Worm (Caenorhabditis elegans) whole organism, young adult: ENCODE results near the gene scd-1.

Source experiments
- C17E4.6 ChIP-seq: fragments of 200-800 bp; sonication (Bioruptor generic); IDR thresholded peaks from 2 replicates; pipeline ENCODE4 v1.3.6; 2022; ENCODE audit warnings: missing genetic modification reagents, missing genetic modification characterization, missing compliant biosample characterization
- F10E7.11 ChIP-seq: sonication (generic microtip); optimal IDR thresholded peaks from 2 replicates; lab custom pipeline; 2017; ENCODE audit warnings: mild to moderate bottlenecking, missing genetic modification characterization, moderate library complexity, missing compliant biosample characterization
- F23B12.7 ChIP-seq: sonication (generic microtip); optimal IDR thresholded peaks from 2 replicates; lab custom pipeline; 2017; ENCODE audit warnings: missing genetic modification characterization, mild to moderate bottlenecking, missing compliant biosample characterization, antibody characterized with exemption, moderate library complexity; ENCODE audit not compliant: insufficient read depth
- F49E8.2 ChIP-seq: sonication (generic microtip); optimal IDR thresholded peaks from 3 replicates; lab custom pipeline; 2017; ENCODE audit warnings: missing genetic modification characterization, mild to moderate bottlenecking, missing compliant biosample characterization, antibody characterized with exemption, moderate library complexity; ENCODE audit not compliant: insufficient read depth
- F52B5.7 ChIP-seq: sonication (generic microtip); optimal IDR thresholded peaks from 2 replicates; lab custom pipeline; 2016; ENCODE audit warnings: mild to moderate bottlenecking, missing genetic modification characterization, missing compliant biosample characterization
- T07F8.4 ChIP-seq: sonication (generic microtip); optimal IDR thresholded peaks from 2 replicates; lab custom pipeline; 2016; ENCODE audit warnings: mild to moderate bottlenecking, missing genetic modification characterization, moderate library complexity, missing compliant biosample characterization
- Y53F4B.3 ChIP-seq: fragments of 200-800 bp; sonication (Bioruptor generic); IDR thresholded peaks from 2 replicates; pipeline ENCODE4 v1.3.6; 2022; ENCODE audit warnings: missing genetic modification reagents, missing genetic modification characterization, missing compliant biosample characterization
- Y53G8AR.9 ChIP-seq: fragments of 200-800 bp; sonication (Bioruptor generic); conservative IDR thresholded peaks from 2 replicates; pipeline ENCODE4 v1.3.6; 2022; ENCODE audit warnings: missing genetic modification reagents, missing genetic modification characterization, missing compliant biosample characterization
- ama-1 ChIP-seq, 3 experiments: fragments of 150-350 bp in 1 of 3; sonication (generic microtip) in 2 of 3; optimal IDR thresholded peaks; 2 replicates each; lab custom pipeline; 2014 to 2018; ENCODE audit warnings: missing biosample characterization in 2 of 3, missing genetic modification characterization in 2 of 3, missing genetic modification reagents in 2 of 3
- aptf-2 ChIP-seq: fragments of 200-800 bp; sonication (Bioruptor generic); conservative IDR thresholded peaks from 2 replicates; pipeline ENCODE4 v1.3.6; 2022; ENCODE audit warnings: missing genetic modification reagents, missing genetic modification characterization, missing compliant biosample characterization
- aptf-3 ChIP-seq: fragments of 200-800 bp; sonication (Bioruptor generic); IDR thresholded peaks from 2 replicates; pipeline ENCODE4 v1.3.6; 2022; ENCODE audit warnings: missing genetic modification characterization, missing compliant biosample characterization
- athp-1 ChIP-seq: sonication (generic microtip); optimal IDR thresholded peaks from 2 replicates; lab custom pipeline; 2017; ENCODE audit warnings: mild to moderate bottlenecking, missing genetic modification characterization, missing compliant biosample characterization
- attf-6 ChIP-seq: fragments of 200-800 bp; sonication (Bioruptor generic); IDR thresholded peaks from 2 replicates; pipeline ENCODE4 v1.3.6; 2022; ENCODE audit warnings: missing genetic modification reagents, missing genetic modification characterization, missing compliant biosample characterization
- ccch-3 ChIP-seq: fragments of 200-800 bp; sonication (Bioruptor generic); optimal IDR thresholded peaks from 2 replicates; lab custom pipeline; 2018; ENCODE audit warnings: mild to moderate bottlenecking, missing genetic modification characterization, missing compliant biosample characterization
- ceh-100 ChIP-seq: fragments of 200-800 bp; sonication (Bioruptor generic); IDR thresholded peaks from 2 replicates; pipeline ENCODE4 v1.3.6; 2022; ENCODE audit warnings: missing genetic modification reagents, missing genetic modification characterization, missing compliant biosample characterization
- ceh-79 ChIP-seq: sonication (generic microtip); optimal IDR thresholded peaks from 2 replicates; lab custom pipeline; 2017; ENCODE audit warnings: mild to moderate bottlenecking, missing genetic modification characterization, missing compliant biosample characterization
- efl-1 ChIP-seq: fragments of 150-350 bp; optimal IDR thresholded peaks from 2 replicates; lab custom pipeline; 2014; ENCODE audit warnings: missing biosample characterization, missing genetic modification reagents, missing genetic modification characterization
- ekl-4 ChIP-seq: fragments of 200-800 bp; sonication (Bioruptor generic); IDR thresholded peaks from 2 replicates; pipeline ENCODE4 v1.3.6; 2022; ENCODE audit warnings: missing genetic modification reagents, missing genetic modification characterization, missing compliant biosample characterization
- gei-17 ChIP-seq: fragments of 200-800 bp; sonication (Bioruptor generic); optimal IDR thresholded peaks from 2 replicates; lab custom pipeline; 2018; ENCODE audit warnings: mild to moderate bottlenecking, missing genetic modification characterization, missing compliant biosample characterization
- hmg-20 ChIP-seq: fragments of 200-800 bp; sonication (Bioruptor generic); IDR thresholded peaks from 2 replicates; pipeline ENCODE4 v1.3.6; 2022; ENCODE audit warnings: missing genetic modification reagents, missing genetic modification characterization, missing compliant biosample characterization
- lag-1 ChIP-seq: fragments of 200-800 bp; sonication (Bioruptor generic); IDR thresholded peaks from 2 replicates; pipeline ENCODE4 v1.3.6; 2022; ENCODE audit warnings: missing genetic modification reagents, missing genetic modification characterization, missing compliant biosample characterization
- let-526 ChIP-seq: fragments of 200-800 bp; sonication (Bioruptor generic); IDR thresholded peaks from 2 replicates; pipeline ENCODE4 v1.3.6; 2022; ENCODE audit warnings: missing genetic modification reagents, missing genetic modification characterization, missing compliant biosample characterization
- lin-35 ChIP-seq, 3 experiments: fragments of 150-350 bp in 2 of 3; sonication (generic microtip) in 1 of 3; optimal IDR thresholded peaks; 2 replicates each; lab custom pipeline; 2014 to 2018; ENCODE audit warnings: missing biosample characterization in 3 of 3, missing genetic modification characterization in 3 of 3, missing genetic modification reagents in 3 of 3
- lir-1 ChIP-seq: fragments of 200-800 bp; sonication (Bioruptor generic); conservative IDR thresholded peaks from 2 replicates; pipeline ENCODE4 v1.3.6; 2022; ENCODE audit warnings: missing genetic modification reagents, missing genetic modification characterization, missing compliant biosample characterization
- madf-10 ChIP-seq: sonication (generic microtip); optimal IDR thresholded peaks from 2 replicates; lab custom pipeline; 2016; ENCODE audit warnings: mild to moderate bottlenecking, missing genetic modification characterization, missing compliant biosample characterization
- madf-3 ChIP-seq: fragments of 200-800 bp; sonication (Bioruptor generic); IDR thresholded peaks from 2 replicates; pipeline ENCODE4 v1.3.6; 2022; ENCODE audit warnings: missing genetic modification reagents, missing genetic modification characterization, missing compliant biosample characterization
- mel-28 ChIP-seq: sonication (generic microtip); optimal IDR thresholded peaks from 2 replicates; lab custom pipeline; 2016; ENCODE audit warnings: borderline replicate concordance, mild to moderate bottlenecking, missing genetic modification characterization, missing compliant biosample characterization
- mes-4 ChIP-seq: sonication (generic microtip); optimal IDR thresholded peaks from 2 replicates; lab custom pipeline; 2016; ENCODE audit warnings: missing genotype, missing genetic modification characterization, missing compliant biosample characterization
- mxl-1 ChIP-seq: sonication (generic microtip); optimal IDR thresholded peaks from 2 replicates; lab custom pipeline; 2016; ENCODE audit warnings: missing genetic modification characterization, missing compliant biosample characterization
- nfya-1 ChIP-seq: sonication (generic microtip); optimal IDR thresholded peaks from 2 replicates; lab custom pipeline; 2017; ENCODE audit warnings: antibody characterized with exemption, missing compliant biosample characterization, missing genetic modification characterization, borderline replicate concordance; ENCODE audit not compliant: insufficient read depth
- nhr-179 ChIP-seq: sonication (generic microtip); optimal IDR thresholded peaks from 2 replicates; lab custom pipeline; 2016; ENCODE audit warnings: mild to moderate bottlenecking, missing genetic modification characterization, missing compliant biosample characterization
- pha-4 ChIP-seq: fragments of 150-350 bp; sonication (generic microtip); optimal IDR thresholded peaks from 2 replicates; lab custom pipeline; 2014; ENCODE audit warnings: missing biosample characterization, missing genetic modification reagents, missing genetic modification characterization
- repo-1 ChIP-seq: sonication (generic microtip); optimal IDR thresholded peaks from 2 replicates; lab custom pipeline; 2017; ENCODE audit warnings: mild to moderate bottlenecking, missing genetic modification characterization, missing compliant biosample characterization
- snpc-1.1 ChIP-seq: sonication (generic microtip); optimal IDR thresholded peaks from 2 replicates; lab custom pipeline; 2017; ENCODE audit warnings: missing genetic modification characterization, mild to moderate bottlenecking, missing compliant biosample characterization, antibody characterized with exemption, moderate library complexity, missing genotype, missing genetic modification reagents; ENCODE audit not compliant: insufficient read depth
- snpc-1.3 ChIP-seq: sonication (generic microtip); optimal IDR thresholded peaks from 2 replicates; lab custom pipeline; 2017; ENCODE audit warnings: missing genetic modification characterization, mild to moderate bottlenecking, missing compliant biosample characterization, antibody characterized with exemption, moderate library complexity, missing genotype, missing genetic modification reagents; ENCODE audit not compliant: insufficient read depth
- snpc-3.4 ChIP-seq: sonication (generic microtip); optimal IDR thresholded peaks from 2 replicates; lab custom pipeline; 2017; ENCODE audit warnings: missing genetic modification characterization, mild to moderate bottlenecking, missing compliant biosample characterization, antibody characterized with exemption, moderate library complexity, missing genotype, missing genetic modification reagents
- ztf-18 ChIP-seq: sonication (generic microtip); optimal IDR thresholded peaks from 2 replicates; lab custom pipeline; 2016; ENCODE audit warnings: missing genotype, mild to moderate bottlenecking, missing genetic modification characterization, missing compliant biosample characterization
- ztf-22 ChIP-seq: fragments of 200-800 bp; sonication (Bioruptor generic); optimal IDR thresholded peaks from 2 replicates; lab custom pipeline; 2018; ENCODE audit warnings: mild to moderate bottlenecking, missing genetic modification characterization, moderate library complexity, missing compliant biosample characterization

Gene scd-1

ce11 chrX:12551633-12552032 is 26.0 kb upstream of the scd-1 start, which contains the start of gene npr-4:
Gene npr-4 (minus strand): TSS chrX:12551684.
- TF ChIP-seq aptf-3 (GFP tag; lab: Robert Waterston, UW) (no peak), ekl-4 (no peak), aptf-2 (no peak), F23B12.7 (no peak), ztf-22 (GFP tag; lab: Kevin White, UChicago) (no peak), lag-1 (GFP tag; lab: Robert Waterston, UW) (no peak), snpc-1.3 (tag; lab: Kevin White, UChicago) (no peak), nfya-1 (tag; lab: Kevin White, UChicago) (no peak), snpc-3.4 (tag; lab: Kevin White, UChicago) (no peak), T07F8.4 (tag; lab: Kevin White, UChicago) (no peak), F52B5.7 (no peak), mxl-1 (no peak), ccch-3 (GFP tag; lab: Kevin White, UChicago) (no peak), repo-1 (tag; lab: Kevin White, UChicago) (no peak), hmg-20 (GFP tag; lab: Robert Waterston, UW) (no peak), F49E8.2 (tag; lab: Kevin White, UChicago) (no peak), mes-4 (no peak), ztf-18 (no peak)

- TF ChIP-seq gei-17, result no peak
- TF ChIP-seq snpc-1.1 (tag; lab: Kevin White, UChicago), result no peak
- TF ChIP-seq madf-10 (tag; lab: Kevin White, UChicago), result no peak
- no peak for TF ChIP-seq mel-28 (tag; lab: Kevin White, UChicago)
- no peak for TF ChIP-seq let-526 (GFP tag; lab: Robert Waterston, UW)
- no peak for TF ChIP-seq efl-1 (GFP tag; lab: Kevin White, UChicago)
These were observed 23.5 kb upstream of the scd-1 start for ce11 chrX:12549056-12549455.

DNA sequence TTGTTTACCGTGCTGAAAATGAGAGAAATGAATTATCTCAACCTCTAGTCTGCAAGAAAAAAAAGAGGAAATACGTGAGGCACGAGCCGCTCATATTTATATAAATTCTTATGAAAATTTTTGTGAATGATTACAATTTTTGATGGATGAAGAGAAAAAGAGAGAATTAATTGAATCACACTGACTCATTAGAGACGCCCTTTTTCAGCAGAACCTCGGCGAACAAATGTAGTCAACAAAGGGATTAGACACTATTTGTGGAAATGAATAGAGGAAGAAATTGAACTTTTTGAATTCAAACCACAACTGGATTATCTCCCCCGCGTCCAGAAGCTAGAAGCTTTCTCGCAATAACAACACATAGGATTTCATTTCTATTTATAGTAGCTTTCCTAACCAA is 21.2 kb upstream of the scd-1 start:
- TF ChIP-seq madf-3 (no peak), nhr-179 (tag; lab: Kevin White, UChicago) (no peak), Y53F4B.3 (GFP tag; lab: Robert Waterston, UW) (no peak), ama-1 (optimal IDR thresholded peaks at IDR 0.05; lab: Kevin White, UChicago) (no peak), ama-1 (GFP tag; optimal IDR thresholded peaks at IDR 0.05; lab: Kevin White, UChicago) (no peak), ceh-79 (tag; lab: Kevin White, UChicago) (no peak), lag-1 (GFP tag; lab: Robert Waterston, UW) (no peak), lin-35 (GFP tag; optimal IDR thresholded peaks at IDR 0.05; lab: Kevin White, UChicago) (no peak), efl-1 (GFP tag; lab: Kevin White, UChicago) (no peak), pha-4 (tag; lab: Kevin White, UChicago) (no peak), ceh-100 (GFP tag; lab: Robert Waterston, UW) (no peak), Y53G8AR.9 (GFP tag; lab: Robert Waterston, UW) (no peak), attf-6 (GFP tag; lab: Robert Waterston, UW) (no peak), athp-1 (tag; lab: Kevin White, UChicago) (no peak), lir-1 (GFP tag; lab: Robert Waterston, UW) (no peak), F10E7.11 (tag; lab: Kevin White, UChicago) (no peak), C17E4.6 (GFP tag; lab: Robert Waterston, UW) (no peak)
